Fruit fly (Drosophila melanogaster) whole organism, embryonic: ENCODE data around the gene alpha-Spec.

Experiments used
- Asciz ChIP-seq: fragments of 200-800 bp; sonication (Bioruptor generic); optimal IDR thresholded peaks from 2 replicates; lab custom pipeline; 2017; ENCODE audit warnings: missing biosample characterization, mild to moderate bottlenecking, missing genetic modification characterization, missing genetic modification reagents
- BEAF-32 ChIP-seq: fragments of 200-800 bp; sonication (Bioruptor generic); optimal IDR thresholded peaks from 3 replicates; lab custom pipeline; 2017; ENCODE audit warnings: missing biosample characterization, missing genetic modification characterization, mild to moderate bottlenecking, moderate library complexity, missing genetic modification reagents
- CG10431 ChIP-seq: fragments of 200-800 bp; sonication (Bioruptor generic); optimal IDR thresholded peaks from 3 replicates; lab custom pipeline; 2018; ENCODE audit warnings: missing biosample characterization, mild to moderate bottlenecking, missing genetic modification characterization
- CG10565 ChIP-seq: fragments of 200-800 bp; sonication (Bioruptor generic); optimal IDR thresholded peaks from 3 replicates; lab custom pipeline; 2016; ENCODE audit warnings: missing biosample characterization, mild to moderate bottlenecking, missing genetic modification characterization
- CG12299 ChIP-seq: fragments of 200-800 bp; sonication (Bioruptor generic); optimal IDR thresholded peaks from 2 replicates; lab custom pipeline; 2018; ENCODE audit warnings: missing biosample characterization, mild to moderate bottlenecking, missing genetic modification characterization
- CG14710 ChIP-seq: fragments of 200-800 bp; sonication (Bioruptor generic); optimal IDR thresholded peaks from 3 replicates; lab custom pipeline; 2019; ENCODE audit warnings: missing biosample characterization, mild to moderate bottlenecking, missing genetic modification characterization, moderate library complexity
- CG17186 ChIP-seq: fragments of 200-800 bp; sonication (Bioruptor generic); optimal IDR thresholded peaks from 3 replicates; lab custom pipeline; 2017; ENCODE audit warnings: missing biosample characterization, missing genetic modification reagents, missing genetic modification characterization
- CG17385 ChIP-seq: fragments of 200-800 bp; sonication (Bioruptor generic); optimal IDR thresholded peaks from 3 replicates; lab custom pipeline; 2018; ENCODE audit warnings: missing biosample characterization, mild to moderate bottlenecking, missing genetic modification characterization
- CG31365 ChIP-seq: fragments of 200-800 bp; sonication (Bioruptor generic); optimal IDR thresholded peaks from 2 replicates; lab custom pipeline; 2018; ENCODE audit warnings: missing biosample characterization, mild to moderate bottlenecking, missing genetic modification characterization
- CG3281 ChIP-seq: fragments of 200-800 bp; sonication (Bioruptor generic); optimal IDR thresholded peaks from 3 replicates; lab custom pipeline; 2017; ENCODE audit warnings: missing biosample characterization, mild to moderate bottlenecking, missing genetic modification characterization
- CG34224 ChIP-seq: fragments of 200-800 bp; sonication (Bioruptor generic); IDR thresholded peaks from 3 replicates; pipeline ENCODE4 v1.3.6; 2022; ENCODE audit warnings: missing biosample characterization, missing genetic modification characterization; ENCODE audit not compliant: partially characterized antibody
- CG3726 ChIP-seq: fragments of 200-800 bp; sonication (Bioruptor generic); IDR thresholded peaks from 3 replicates; pipeline ENCODE4, ENCODE4 v1.3.6; 2022; ENCODE audit warnings: missing biosample characterization, missing genetic modification characterization
- CG4360 ChIP-seq: fragments of 200-800 bp; sonication (Bioruptor generic); IDR thresholded peaks from 2 replicates; pipeline ENCODE4 v1.3.6; 2022; ENCODE audit warnings: missing biosample characterization, missing genetic modification characterization
- CG6689 ChIP-seq: fragments of 200-800 bp; sonication (Bioruptor generic); IDR thresholded peaks from 2 replicates; pipeline ENCODE4 v1.3.6; 2022; ENCODE audit warnings: missing biosample characterization, missing genetic modification characterization
- CG7786 ChIP-seq: fragments of 200-800 bp; sonication (Bioruptor generic); optimal IDR thresholded peaks from 2 replicates; lab custom pipeline; 2016; ENCODE audit warnings: missing biosample characterization, missing genetic modification characterization
- CTCF ChIP-seq: fragments of 200-800 bp; sonication (Bioruptor generic); optimal IDR thresholded peaks from 2 replicates; lab custom pipeline; 2017; ENCODE audit warnings: missing biosample characterization, mild to moderate bottlenecking, missing genetic modification characterization, moderate library complexity
- Dref ChIP-seq: fragments of 200-800 bp; sonication (Bioruptor generic); IDR thresholded peaks from 2 replicates; pipeline ENCODE4 v1.3.6; 2022; ENCODE audit warnings: missing biosample characterization, missing genetic modification characterization
- E2f1 ChIP-seq: fragments of 200-800 bp; sonication (Bioruptor generic); IDR thresholded peaks from 2 replicates; pipeline ENCODE4 v1.3.6; 2022; ENCODE audit warnings: missing biosample characterization, missing genetic modification characterization
- E2f2 ChIP-seq: fragments of 200-800 bp; sonication (Bioruptor generic); IDR thresholded peaks from 2 replicates; pipeline ENCODE4 v1.3.6; 2022; ENCODE audit warnings: missing biosample characterization, missing genetic modification characterization
- Ets97D ChIP-seq: fragments of 200-800 bp; sonication (Bioruptor generic); optimal IDR thresholded peaks from 3 replicates; lab custom pipeline; 2016; ENCODE audit warnings: missing biosample characterization, missing genetic modification characterization
- H15 ChIP-seq: fragments of 200-800 bp; sonication (Bioruptor generic); IDR thresholded peaks from 3 replicates; pipeline ENCODE4 v1.3.6; 2022; ENCODE audit warnings: missing biosample characterization, missing genetic modification characterization
- Hr39 ChIP-seq: fragments of >200 bp; optimal IDR thresholded peaks from 2 replicates; lab custom pipeline; 2017
- NK7.1 ChIP-seq: fragments of 200-800 bp; sonication (Bioruptor generic); optimal IDR thresholded peaks from 3 replicates; lab custom pipeline; 2016; ENCODE audit warnings: missing biosample characterization, missing genetic modification characterization
- NfI ChIP-seq: fragments of 200-800 bp; sonication (Bioruptor generic); optimal IDR thresholded peaks from 3 replicates; lab custom pipeline; 2018; ENCODE audit warnings: missing biosample characterization, mild to moderate bottlenecking, missing genetic modification characterization, moderate library complexity
- Scr ChIP-seq: fragments of 200-800 bp; sonication (Bioruptor generic); IDR thresholded peaks from 2 replicates; pipeline ENCODE4 v1.3.6; 2022; ENCODE audit warnings: missing biosample characterization, missing genetic modification characterization; ENCODE audit not compliant: partially characterized antibody
- Sry-δ ChIP-seq: fragments of 200-800 bp; sonication (Bioruptor generic); optimal IDR thresholded peaks from 2 replicates; lab custom pipeline; 2016; ENCODE audit warnings: missing biosample characterization, missing genetic modification characterization
- TFAM ChIP-seq: fragments of 200-800 bp; sonication (Bioruptor generic); optimal IDR thresholded peaks from 2 replicates; lab custom pipeline; 2017; ENCODE audit warnings: missing biosample characterization, missing genetic modification characterization, inconsistent platforms
- amos ChIP-seq: fragments of 200-800 bp; sonication (Bioruptor generic); IDR thresholded peaks from 2 replicates; pipeline ENCODE4 v1.3.6; 2022; ENCODE audit warnings: missing biosample characterization, missing genetic modification characterization; ENCODE audit not compliant: partially characterized antibody
- bowl ChIP-seq: fragments of 200-800 bp; sonication (Bioruptor generic); IDR thresholded peaks from 2 replicates; pipeline ENCODE4 v1.3.6; 2022; ENCODE audit warnings: missing biosample characterization, missing genetic modification characterization
- ci ChIP-seq: fragments of 200-800 bp; sonication (Bioruptor generic); IDR thresholded peaks from 3 replicates; pipeline ENCODE4 v1.3.6; 2022; ENCODE audit warnings: missing biosample characterization, missing genetic modification characterization
- exex ChIP-seq: fragments of 200-800 bp; sonication (Bioruptor generic); optimal IDR thresholded peaks from 4 replicates; lab custom pipeline; 2018; ENCODE audit warnings: missing biosample characterization, mild to moderate bottlenecking, missing genetic modification characterization, moderate library complexity
- fd64A ChIP-seq: fragments of 200-800 bp; sonication (Bioruptor generic); optimal IDR thresholded peaks from 3 replicates; lab custom pipeline; 2018; ENCODE audit warnings: missing biosample characterization, mild to moderate bottlenecking, missing genetic modification characterization
- gfzf ChIP-seq: fragments of 200-800 bp; sonication (Bioruptor generic); optimal IDR thresholded peaks from 2 replicates; lab custom pipeline; 2016; ENCODE audit warnings: missing biosample characterization, mild to moderate bottlenecking, missing genetic modification characterization, moderate library complexity
- gt ChIP-seq: fragments of 200-800 bp; sonication (Bioruptor generic); IDR thresholded peaks from 2 replicates; pipeline ENCODE4 v1.3.6; 2022; ENCODE audit warnings: missing biosample characterization, missing genetic modification characterization
- hb ChIP-seq: fragments of 200-800 bp; sonication (Bioruptor generic); IDR thresholded peaks from 3 replicates; pipeline ENCODE4 v1.3.6; 2022; ENCODE audit warnings: missing biosample characterization, missing genetic modification characterization; ENCODE audit not compliant: partially characterized antibody
- hbn ChIP-seq: fragments of 200-800 bp; sonication (Bioruptor generic); IDR thresholded peaks from 2 replicates; pipeline ENCODE4 v1.3.6; 2022; ENCODE audit warnings: missing biosample characterization, missing genetic modification characterization; ENCODE audit not compliant: partially characterized antibody
- inv ChIP-seq: fragments of 200-800 bp; sonication (Bioruptor generic); IDR thresholded peaks from 2 replicates; pipeline ENCODE4 v1.3.6; 2022; ENCODE audit warnings: missing biosample characterization, missing genetic modification characterization; ENCODE audit not compliant: partially characterized antibody
- ken ChIP-seq: fragments of 200-800 bp; sonication (Bioruptor generic); IDR thresholded peaks from 3 replicates; pipeline ENCODE4 v1.3.6; 2022; ENCODE audit warnings: missing biosample characterization, missing genetic modification characterization
- knrl ChIP-seq: fragments of 200-800 bp; sonication (Bioruptor generic); IDR thresholded peaks from 3 replicates; pipeline ENCODE4 v1.3.6; 2022; ENCODE audit warnings: missing biosample characterization, missing genetic modification characterization; ENCODE audit not compliant: partially characterized antibody
- nerfin-2 ChIP-seq: fragments of 200-800 bp; sonication (Bioruptor generic); IDR thresholded peaks from 2 replicates; pipeline ENCODE4 v1.3.6; 2022; ENCODE audit warnings: missing biosample characterization, missing genetic modification characterization; ENCODE audit not compliant: partially characterized antibody
- onecut ChIP-seq: fragments of 200-800 bp; sonication (Bioruptor generic); IDR thresholded peaks from 2 replicates; pipeline ENCODE4 v1.3.6; 2022; ENCODE audit warnings: missing biosample characterization, missing genetic modification characterization
- otp ChIP-seq: fragments of 200-800 bp; sonication (Bioruptor generic); IDR thresholded peaks from 3 replicates; pipeline ENCODE4, ENCODE4 v1.3.6; 2022; ENCODE audit warnings: missing biosample characterization, missing genetic modification characterization
- phol ChIP-seq: fragments of 200-800 bp; sonication (Bioruptor generic); optimal IDR thresholded peaks from 3 replicates; lab custom pipeline; 2018; ENCODE audit warnings: missing biosample characterization, mild to moderate bottlenecking, missing genetic modification characterization, moderate library complexity
- pzg ChIP-seq: fragments of 200-800 bp; sonication (Bioruptor generic); optimal IDR thresholded peaks from 3 replicates; lab custom pipeline; 2018; ENCODE audit warnings: missing biosample characterization, mild to moderate bottlenecking, missing genetic modification characterization, moderate library complexity
- sens ChIP-seq: fragments of 200-800 bp; sonication (Bioruptor generic); peaks from one replicate; lab custom pipeline; 2016; ENCODE audit warnings: missing biosample characterization, missing genetic modification characterization
- sna ChIP-seq: fragments of 200-800 bp; sonication (Bioruptor generic); IDR thresholded peaks from 2 replicates; pipeline ENCODE4 v1.3.6; 2022; ENCODE audit warnings: missing biosample characterization, missing genetic modification characterization; ENCODE audit not compliant: partially characterized antibody
- stwl ChIP-seq: fragments of 200-800 bp; sonication (Bioruptor generic); optimal IDR thresholded peaks from 3 replicates; lab custom pipeline; 2018; ENCODE audit warnings: missing biosample characterization, mild to moderate bottlenecking, missing genetic modification characterization, moderate library complexity
- sug ChIP-seq: fragments of 200-800 bp; optimal IDR thresholded peaks from 2 replicates; lab custom pipeline; 2019; ENCODE audit warnings: missing biosample characterization, mild to moderate bottlenecking, missing genetic modification characterization, moderate library complexity
- unc-4 ChIP-seq: fragments of 200-800 bp; sonication (Bioruptor generic); IDR thresholded peaks from 2 replicates; pipeline ENCODE4 v1.3.6; 2022; ENCODE audit warnings: missing biosample characterization, missing genetic modification characterization; ENCODE audit not compliant: partially characterized antibody
- vnd ChIP-seq: fragments of 200-800 bp; sonication (Bioruptor generic); IDR thresholded peaks from 3 replicates; pipeline ENCODE4 v1.3.6; 2022; ENCODE audit warnings: missing biosample characterization, missing genetic modification characterization; ENCODE audit not compliant: partially characterized antibody
- zen ChIP-seq: fragments of 200-800 bp; sonication (Bioruptor generic); optimal IDR thresholded peaks from 3 replicates; lab custom pipeline; 2018; ENCODE audit warnings: missing biosample characterization, mild to moderate bottlenecking, missing genetic modification characterization, moderate library complexity

Gene alpha-Spec

DNA sequence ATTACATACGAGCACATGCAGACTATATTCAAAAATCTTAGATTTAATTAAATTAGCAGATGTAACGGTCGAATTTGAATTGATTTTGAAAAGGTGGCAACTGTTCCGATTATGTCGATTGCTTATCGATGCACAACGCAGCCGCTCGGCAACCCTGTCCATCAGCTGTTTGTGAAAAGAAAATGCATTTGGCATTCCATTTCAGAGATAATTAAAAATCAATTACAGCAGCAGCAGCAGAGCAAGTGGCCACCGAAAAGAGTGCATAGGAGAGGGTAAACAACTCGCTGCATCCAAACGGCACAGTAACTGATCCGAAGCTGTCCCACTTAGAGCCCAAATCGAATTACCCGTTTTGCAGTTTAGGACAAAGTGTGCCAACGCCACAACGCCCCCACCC lies 3.5 kb upstream of the alpha-Spec start, which contains the start of gene Patj (continued):
- TF ChIP-seq ken (GFP tag; lab: Robert Waterston, UW) (no peak), Hr39 (lab: Kevin White, UChicago) (no peak), E2f2 (peak; percentile 75), phol (tag; lab: Kevin White, UChicago) (peak; percentile 25), sug (tag; lab: Kevin White, UChicago) (no peak), CG17385 (no peak), hb (GFP tag; lab: Robert Waterston, UW) (no peak), BEAF-32 (GFP tag; lab: Kevin White, UChicago) (peak; percentile 59), CG10431 (GFP tag; lab: Kevin White, UChicago) (no peak), inv (GFP tag; lab: Robert Waterston, UW) (peak; percentile 35; the same call in 1 of the 2 replicates), sens (peak; percentile 29), Dref (GFP tag; lab: Robert Waterston, UW) (peak; percentile 79), TFAM (no peak), E2f1 (GFP tag; lab: Robert Waterston, UW) (no peak), zen (tag; lab: Kevin White, UChicago) (peak; percentile 98), CG6689 (GFP tag; lab: Robert Waterston, UW) (no peak), gt (GFP tag; lab: Robert Waterston, UW) (no peak), pzg (GFP tag; lab: Kevin White, UChicago) (peak; percentile 83), unc-4 (peak; percentile 55), CG3281 (GFP tag; lab: Kevin White, UChicago) (no peak), bowl (GFP tag; lab: Robert Waterston, UW) (no peak), NfI (GFP tag; lab: Kevin White, UChicago) (no peak), exex (tag; lab: Kevin White, UChicago) (peak; percentile 55), Ets97D (GFP tag; lab: Kevin White, UChicago) (peak; percentile 24), CG14710 (peak; percentile 53), CG4360 (GFP tag; lab: Robert Waterston, UW) (no peak), knrl (GFP tag; lab: Robert Waterston, UW) (no peak), ci (GFP tag; lab: Robert Waterston, UW) (0 out of 3 replicates have a peak, but pooled peaks have one; percentile 32), Asciz (no peak), CG34224 (GFP tag; lab: Robert Waterston, UW) (peak; percentile 64; the same call in 2 of the 3 replicates), CG7786 (GFP tag; lab: Kevin White, UChicago) (no peak), vnd (GFP tag; lab: Robert Waterston, UW) (no peak), NK7.1 (no peak), amos (GFP tag; lab: Robert Waterston, UW) (peak; percentile 53; the same call in 1 of the 2 replicates), H15 (GFP tag; lab: Robert Waterston, UW) (no peak), CG12299 (tag; lab: Kevin White, UChicago) (no peak), CG10565 (GFP tag; lab: Kevin White, UChicago) (no peak), hbn (GFP tag; lab: Robert Waterston, UW) (peak; percentile 37; the same call in 1 of the 2 replicates), sna (GFP tag; lab: Robert Waterston, UW) (peak; percentile 50; the same call in 1 of the 2 replicates), gfzf (GFP tag; lab: Kevin White, UChicago) (peak; percentile 34), Sry-δ (GFP tag; lab: Kevin White, UChicago) (peak; percentile 48), CG17186 (peak; percentile 3), stwl (tag; lab: Kevin White, UChicago) (peak; percentile 69), nerfin-2 (GFP tag; lab: Robert Waterston, UW) (no peak), Scr (GFP tag; lab: Robert Waterston, UW) (peak; percentile 55), CTCF (GFP tag; lab: Kevin White, UChicago) (peak; percentile 49), otp (GFP tag; lab: Robert Waterston, UW) (peak; percentile 47), onecut (GFP tag; lab: Robert Waterston, UW) (peak; percentile 17; the same call in 1 of the 2 replicates), fd64A (GFP tag; lab: Kevin White, UChicago) (no peak), CG31365 (no peak), CG3726 (GFP tag; lab: Robert Waterston, UW) (no peak)
